Fruit fly (Drosophila melanogaster) whole organism, embryonic: ENCODE data around the gene saturn.

Source experiments
- Abd-B ChIP-seq: fragments of 200-800 bp; sonication (Bioruptor generic); optimal IDR thresholded peaks from 2 replicates; lab custom pipeline; 2018; ENCODE audit warnings: missing biosample characterization, mild to moderate bottlenecking, missing genetic modification characterization, moderate library complexity
- Aef1 ChIP-seq: fragments of 200-800 bp; sonication (Bioruptor generic); IDR thresholded peaks from 3 replicates; pipeline ENCODE4 v1.3.6; 2022; ENCODE audit warnings: missing biosample characterization, missing genetic modification characterization
- CG10209 ChIP-seq: fragments of 200-800 bp; sonication (Bioruptor generic); optimal IDR thresholded peaks from 3 replicates; lab custom pipeline; 2017; ENCODE audit warnings: missing biosample characterization, mild to moderate bottlenecking, missing genetic modification characterization, missing genetic modification reagents
- CG12236 ChIP-seq: fragments of 200-800 bp; sonication (Bioruptor generic); optimal IDR thresholded peaks from 2 replicates; lab custom pipeline; 2016; ENCODE audit warnings: missing biosample characterization, missing genetic modification characterization
- CG12299 ChIP-seq: fragments of 200-800 bp; sonication (Bioruptor generic); optimal IDR thresholded peaks from 2 replicates; lab custom pipeline; 2018; ENCODE audit warnings: missing biosample characterization, mild to moderate bottlenecking, missing genetic modification characterization
- CG1603 ChIP-seq: fragments of 200-800 bp; sonication (Bioruptor generic); optimal IDR thresholded peaks from 2 replicates; lab custom pipeline; 2019; ENCODE audit warnings: missing biosample characterization, mild to moderate bottlenecking, missing genetic modification characterization, moderate library complexity
- CG17385 ChIP-seq: fragments of 200-800 bp; sonication (Bioruptor generic); optimal IDR thresholded peaks from 3 replicates; lab custom pipeline; 2018; ENCODE audit warnings: missing biosample characterization, mild to moderate bottlenecking, missing genetic modification characterization
- CG17802 ChIP-seq: fragments of 200-800 bp; sonication (Bioruptor generic); optimal IDR thresholded peaks from 2 replicates; lab custom pipeline; 2018; ENCODE audit warnings: missing biosample characterization, mild to moderate bottlenecking, missing genetic modification characterization, moderate library complexity
- CG31441 ChIP-seq: fragments of 200-800 bp; sonication (Bioruptor generic); IDR thresholded peaks from 2 replicates; pipeline ENCODE4 v1.3.6; 2022; ENCODE audit warnings: missing biosample characterization, missing genetic modification characterization
- CG32532 ChIP-seq: fragments of 200-800 bp; sonication (Bioruptor generic); IDR thresholded peaks from 2 replicates; pipeline ENCODE4 v1.3.6; 2022; ENCODE audit warnings: missing biosample characterization, missing genetic modification characterization
- CG33557 ChIP-seq: fragments of 200-800 bp; sonication (Bioruptor generic); optimal IDR thresholded peaks from 2 replicates; lab custom pipeline; 2019; ENCODE audit warnings: missing biosample characterization, mild to moderate bottlenecking, missing genetic modification characterization, moderate library complexity
- CG34224 ChIP-seq: fragments of 200-800 bp; sonication (Bioruptor generic); IDR thresholded peaks from 3 replicates; pipeline ENCODE4 v1.3.6; 2022; ENCODE audit warnings: missing biosample characterization, missing genetic modification characterization; ENCODE audit not compliant: partially characterized antibody
- CG34376 ChIP-seq: fragments of 200-800 bp; sonication (Bioruptor generic); optimal IDR thresholded peaks from 2 replicates; lab custom pipeline; 2018; ENCODE audit warnings: missing biosample characterization, mild to moderate bottlenecking, missing genetic modification characterization
- CG34422 ChIP-seq: fragments of 200-800 bp; sonication (Bioruptor generic); IDR thresholded peaks from 3 replicates; pipeline ENCODE4 v1.3.6; 2022; ENCODE audit warnings: missing biosample characterization, missing genetic modification characterization
- CG4360 ChIP-seq: fragments of 200-800 bp; sonication (Bioruptor generic); IDR thresholded peaks from 2 replicates; pipeline ENCODE4 v1.3.6; 2022; ENCODE audit warnings: missing biosample characterization, missing genetic modification characterization
- CG8388 ChIP-seq: fragments of 200-800 bp; sonication (Bioruptor generic); optimal IDR thresholded peaks from 2 replicates; lab custom pipeline; 2019; ENCODE audit warnings: missing biosample characterization, mild to moderate bottlenecking, missing genetic modification characterization, moderate library complexity
- CG9437 ChIP-seq: fragments of 200-800 bp; sonication (Bioruptor generic); optimal IDR thresholded peaks from 2 replicates; lab custom pipeline; 2018; ENCODE audit warnings: missing biosample characterization, mild to moderate bottlenecking, missing genetic modification characterization
- CG9609 ChIP-seq: fragments of 200-800 bp; sonication (Bioruptor generic); optimal IDR thresholded peaks from 3 replicates; lab custom pipeline; 2016; ENCODE audit warnings: missing biosample characterization, missing genetic modification characterization
- CG9727 ChIP-seq: fragments of 200-800 bp; sonication (Bioruptor generic); optimal IDR thresholded peaks from 3 replicates; lab custom pipeline; 2017; ENCODE audit warnings: missing biosample characterization, mild to moderate bottlenecking, missing genetic modification characterization
- CG9932 ChIP-seq: fragments of 200-800 bp; sonication (Bioruptor generic); IDR thresholded peaks from 2 replicates; pipeline ENCODE4 v1.3.6; 2022; ENCODE audit warnings: missing biosample characterization, missing genetic modification characterization
- CoRest ChIP-seq: fragments of 200-800 bp; sonication (Bioruptor generic); optimal IDR thresholded peaks from 3 replicates; lab custom pipeline; 2018; ENCODE audit warnings: missing biosample characterization, mild to moderate bottlenecking, missing genetic modification characterization, moderate library complexity
- E2f1 ChIP-seq: fragments of 200-800 bp; sonication (Bioruptor generic); IDR thresholded peaks from 2 replicates; pipeline ENCODE4 v1.3.6; 2022; ENCODE audit warnings: missing biosample characterization, missing genetic modification characterization
- Elba2 ChIP-seq: fragments of 200-800 bp; sonication (Bioruptor generic); optimal IDR thresholded peaks from 3 replicates; lab custom pipeline; 2016; ENCODE audit warnings: missing biosample characterization, missing genetic modification characterization
- Fer2 ChIP-seq: fragments of 200-800 bp; sonication (Bioruptor generic); optimal IDR thresholded peaks from 2 replicates; lab custom pipeline; 2018; ENCODE audit warnings: missing biosample characterization, mild to moderate bottlenecking, missing genetic modification characterization, moderate library complexity
- Meics ChIP-seq: fragments of 200-800 bp; sonication (Bioruptor generic); optimal IDR thresholded peaks from 2 replicates; lab custom pipeline; 2017; ENCODE audit warnings: missing biosample characterization, mild to moderate bottlenecking, missing genetic modification characterization
- PHDP ChIP-seq: fragments of 200-800 bp; sonication (Bioruptor generic); optimal IDR thresholded peaks from 3 replicates; lab custom pipeline; 2018; ENCODE audit warnings: missing biosample characterization, mild to moderate bottlenecking, missing genetic modification characterization, moderate library complexity
- YL-1 ChIP-seq: fragments of 200-800 bp; sonication (Bioruptor generic); optimal IDR thresholded peaks from 3 replicates; lab custom pipeline; 2017; ENCODE audit warnings: missing biosample characterization, mild to moderate bottlenecking, missing genetic modification characterization
- ase ChIP-seq: fragments of 200-800 bp; sonication (Bioruptor generic); IDR thresholded peaks from 3 replicates; pipeline ENCODE4 v1.3.6; 2022; ENCODE audit warnings: missing biosample characterization, missing genetic modification characterization
- chinmo ChIP-seq: fragments of 200-800 bp; sonication (Bioruptor generic); IDR thresholded peaks from 4 replicates; pipeline ENCODE4 v1.3.6; 2022; ENCODE audit warnings: missing biosample characterization, missing genetic modification characterization; ENCODE audit not compliant: partially characterized antibody
- disco-r ChIP-seq: fragments of 200-800 bp; sonication (Bioruptor generic); optimal IDR thresholded peaks from 2 replicates; lab custom pipeline; 2016; ENCODE audit warnings: missing biosample characterization, missing genetic modification characterization
- dm ChIP-seq: fragments of 200-800 bp; sonication (Bioruptor generic); optimal IDR thresholded peaks from 3 replicates; lab custom pipeline; 2016; ENCODE audit warnings: missing biosample characterization, missing genetic modification characterization
- dpn ChIP-seq, 2 experiments: fragments of 200-800 bp; sonication (Bioruptor generic); optimal IDR thresholded peaks; 3 replicates each; lab custom pipeline; 2016; ENCODE audit warnings: missing biosample characterization in 2 of 2, missing genetic modification characterization in 2 of 2
- fd3F ChIP-seq: fragments of 200-800 bp; sonication (Bioruptor generic); optimal IDR thresholded peaks from 2 replicates; lab custom pipeline; 2018; ENCODE audit warnings: missing biosample characterization, mild to moderate bottlenecking, missing genetic modification characterization, moderate library complexity
- fd64A ChIP-seq: fragments of 200-800 bp; sonication (Bioruptor generic); optimal IDR thresholded peaks from 3 replicates; lab custom pipeline; 2018; ENCODE audit warnings: missing biosample characterization, mild to moderate bottlenecking, missing genetic modification characterization
- fd96Cb ChIP-seq: fragments of 200-800 bp; sonication (Bioruptor generic); optimal IDR thresholded peaks from 2 replicates; lab custom pipeline; 2018; ENCODE audit warnings: missing biosample characterization, mild to moderate bottlenecking, missing genetic modification characterization, moderate library complexity
- ham ChIP-seq: fragments of 200-800 bp; sonication (Bioruptor generic); IDR thresholded peaks from 2 replicates; pipeline ENCODE4 v1.3.6; 2022; ENCODE audit warnings: missing biosample characterization, missing genetic modification characterization
- her ChIP-seq: fragments of 200-800 bp; sonication (Bioruptor generic); optimal IDR thresholded peaks from 2 replicates; lab custom pipeline; 2016; ENCODE audit warnings: missing biosample characterization, missing genetic modification characterization
- hth ChIP-seq: fragments of >200 bp; optimal IDR thresholded peaks from 2 replicates; lab custom pipeline; 2017; ENCODE audit warnings: inconsistent platforms
- kah ChIP-seq: fragments of 200-800 bp; sonication (Bioruptor generic); optimal IDR thresholded peaks from 2 replicates; lab custom pipeline; 2018; ENCODE audit warnings: missing biosample characterization, mild to moderate bottlenecking, missing genetic modification characterization
- nau ChIP-seq: fragments of 200-800 bp; sonication (Bioruptor generic); optimal IDR thresholded peaks from 3 replicates; lab custom pipeline; 2017; ENCODE audit warnings: missing biosample characterization, mild to moderate bottlenecking, missing genetic modification characterization, missing genetic modification reagents
- onecut ChIP-seq: fragments of 200-800 bp; sonication (Bioruptor generic); IDR thresholded peaks from 2 replicates; pipeline ENCODE4 v1.3.6; 2022; ENCODE audit warnings: missing biosample characterization, missing genetic modification characterization
- pb ChIP-seq: fragments of 200-800 bp; sonication (Bioruptor generic); optimal IDR thresholded peaks from 3 replicates; lab custom pipeline; 2016; ENCODE audit warnings: missing biosample characterization, missing genetic modification characterization
- pzg ChIP-seq: fragments of 200-800 bp; sonication (Bioruptor generic); optimal IDR thresholded peaks from 3 replicates; lab custom pipeline; 2018; ENCODE audit warnings: missing biosample characterization, mild to moderate bottlenecking, missing genetic modification characterization, moderate library complexity
- repo ChIP-seq: fragments of 200-800 bp; sonication (Bioruptor generic); optimal IDR thresholded peaks from 2 replicates; lab custom pipeline; 2016; ENCODE audit warnings: missing biosample characterization, missing genetic modification characterization
- sob ChIP-seq: fragments of 200-800 bp; sonication (Bioruptor generic); IDR thresholded peaks from 2 replicates; pipeline ENCODE4 v1.3.6; 2022; ENCODE audit warnings: missing biosample characterization, missing genetic modification characterization
- sqz ChIP-seq: fragments of 200-800 bp; sonication (Bioruptor generic); optimal IDR thresholded peaks from 3 replicates; lab custom pipeline; 2018; ENCODE audit warnings: missing biosample characterization, mild to moderate bottlenecking, missing genetic modification characterization
- sug ChIP-seq: fragments of 200-800 bp; optimal IDR thresholded peaks from 2 replicates; lab custom pipeline; 2019; ENCODE audit warnings: missing biosample characterization, mild to moderate bottlenecking, missing genetic modification characterization, moderate library complexity
- trh ChIP-seq: fragments of 200-800 bp; sonication (Bioruptor generic); optimal IDR thresholded peaks from 2 replicates; lab custom pipeline; 2016; ENCODE audit warnings: missing biosample characterization, missing genetic modification characterization
- tup ChIP-seq: fragments of 200-800 bp; sonication (Bioruptor generic); optimal IDR thresholded peaks from 2 replicates; lab custom pipeline; 2016; ENCODE audit warnings: missing biosample characterization, mild to moderate bottlenecking, missing genetic modification characterization, moderate library complexity
- zen2 ChIP-seq: fragments of 200-800 bp; sonication (Bioruptor generic); IDR thresholded peaks from 3 replicates; pipeline ENCODE4 v1.3.6; 2022; ENCODE audit warnings: missing biosample characterization, missing genetic modification characterization; ENCODE audit not compliant: partially characterized antibody

saturn gene

DNA sequence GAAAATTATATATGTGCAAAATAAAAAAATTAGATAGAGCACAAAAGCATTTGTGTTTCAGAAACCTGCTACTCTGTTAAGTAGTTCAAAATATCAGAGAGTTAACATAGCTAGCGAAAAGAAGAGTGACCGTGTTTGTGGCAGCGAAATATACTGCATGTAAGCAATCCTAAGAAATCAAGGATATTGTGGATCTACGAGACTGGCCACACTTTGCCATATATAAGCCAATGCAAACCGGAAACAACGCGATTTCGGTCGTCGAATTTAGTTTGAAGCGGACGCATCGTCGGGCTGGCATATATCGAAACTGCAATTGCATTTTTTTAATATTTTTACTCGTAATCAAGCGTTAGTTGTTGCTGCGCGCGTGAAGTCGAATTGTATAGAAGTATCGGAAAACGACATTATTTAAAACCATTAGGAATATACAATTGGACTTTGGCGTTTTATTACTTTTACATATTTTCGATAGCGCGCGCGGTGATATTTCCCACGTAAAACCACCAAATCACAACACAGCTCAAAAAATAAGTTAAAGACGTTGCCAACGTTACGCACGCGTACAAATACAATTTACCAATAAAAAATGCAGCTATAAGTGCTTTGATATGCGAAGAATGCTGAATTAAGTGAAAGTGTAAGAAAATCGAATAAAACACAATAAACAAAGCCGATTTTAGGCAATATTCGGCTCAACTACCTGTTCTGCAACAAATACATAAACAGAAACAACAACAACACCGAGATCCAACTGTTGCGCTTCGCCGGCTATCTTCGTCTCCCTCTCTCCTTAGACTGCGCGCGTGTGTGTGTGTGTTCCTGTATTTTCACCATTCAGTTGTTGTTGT, 12.3 kb upstream of the saturn start, which contains the start of gene nuf (continued):
- TF ChIP-seq CG12236 (no peak), zen2 (no peak), CG10209 (GFP tag; lab: Kevin White, UChicago) (peak; percentile 38), fd64A (peak; percentile 55), sqz (GFP tag; lab: Kevin White, UChicago) (peak; percentile 46), dm (GFP tag; lab: Kevin White, UChicago) (peak; percentile 6), onecut (GFP tag; lab: Robert Waterston, UW) (peak; percentile 54), CG34376 (peak; percentile 93), CG32532 (GFP tag; lab: Robert Waterston, UW) (peak; percentile 40; the same call in 1 of the 2 replicates), CG9727 (GFP tag; lab: Kevin White, UChicago) (peak; percentile 49), dpn (GFP tag; optimal IDR thresholded peaks at IDR 0.05; lab: Kevin White, UChicago) (peak in 1 of 2 experiments; percentile 24), chinmo (GFP tag; lab: Robert Waterston, UW) (peak; percentile 86; the same call in 3 of the 4 replicates), Fer2 (tag; lab: Kevin White, UChicago) (peak; percentile 15), hth (lab: Kevin White, UChicago) (no peak), sob (GFP tag; lab: Robert Waterston, UW) (peak; percentile 29; the same call in 1 of the 2 replicates), repo (GFP tag; lab: Kevin White, UChicago) (peak; percentile 37), ham (GFP tag; lab: Robert Waterston, UW) (no peak), disco-r (no peak), YL-1 (GFP tag; lab: Kevin White, UChicago) (peak; percentile 17), nau (GFP tag; lab: Kevin White, UChicago) (peak; percentile 53), E2f1 (GFP tag; lab: Robert Waterston, UW) (peak; percentile 50; the same call in 1 of the 2 replicates), pb (GFP tag; lab: Kevin White, UChicago) (peak; percentile 19), pzg (GFP tag; lab: Kevin White, UChicago) (peak; percentile 58), Meics (GFP tag; lab: Kevin White, UChicago) (peak; percentile 76), CG4360 (GFP tag; lab: Robert Waterston, UW) (peak; percentile 98), her (peak; percentile 35), CG33557 (peak; percentile 24), CG17385 (peak; percentile 62), CG34224 (no peak), CoRest (tag; lab: Kevin White, UChicago) (no peak)

DNA sequence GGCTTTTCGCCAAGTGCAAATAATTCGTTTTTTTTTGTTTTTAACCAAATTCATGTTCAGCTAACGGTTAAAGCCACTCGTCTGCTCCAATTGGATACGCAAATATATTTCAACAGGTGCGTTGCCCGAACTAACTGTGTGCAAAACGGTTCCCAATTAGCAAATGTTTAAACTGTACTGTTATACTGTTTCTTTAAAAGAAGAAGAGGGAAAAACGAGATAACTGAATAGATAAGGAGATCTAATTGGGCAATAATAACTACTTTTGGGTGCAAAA, 11.7 kb upstream of the saturn start:
- no peak for TF ChIP-seq fd96Cb
- no peak for TF ChIP-seq CoRest (tag; lab: Kevin White, UChicago)
- TF ChIP-seq CG17802 (tag; lab: Kevin White, UChicago), result no peak
- TF ChIP-seq kah (GFP tag; lab: Kevin White, UChicago), result no peak
- TF ChIP-seq Elba2 (GFP tag; lab: Kevin White, UChicago), result peak; percentile 94
- TF ChIP-seq ase (GFP tag; lab: Robert Waterston, UW), result no peak
- TF ChIP-seq Abd-B, result no peak
- TF ChIP-seq CG8388, result no peak
- no peak for TF ChIP-seq CG9609 (GFP tag; lab: Kevin White, UChicago)
- TF ChIP-seq CG9437 (GFP tag; lab: Kevin White, UChicago), result no peak
- TF ChIP-seq PHDP (tag; lab: Kevin White, UChicago), result no peak
- no peak for TF ChIP-seq CG12299 (tag; lab: Kevin White, UChicago)
- TF ChIP-seq CG31441 (GFP tag; lab: Robert Waterston, UW), result no peak
- no peak for TF ChIP-seq trh (GFP tag; lab: Kevin White, UChicago)
- TF ChIP-seq sug (tag; lab: Kevin White, UChicago), result no peak
- no peak for TF ChIP-seq CG1603 (tag; lab: Kevin White, UChicago)
- no peak for TF ChIP-seq CG9932 (GFP tag; lab: Robert Waterston, UW)
- TF ChIP-seq CG34422, result peak; percentile 14; the same call in 1 of the 3 replicates
- no peak for TF ChIP-seq tup (GFP tag; lab: Kevin White, UChicago)
- TF ChIP-seq Aef1 (GFP tag; lab: Robert Waterston, UW), result no peak
- no peak for TF ChIP-seq fd3F (GFP tag; lab: Kevin White, UChicago)
